Fruit fly (Drosophila melanogaster) whole organism, embryonic: ENCODE data around the gene Paics.

ENCODE experiments used
- CG1024 ChIP-seq: fragments of 200-800 bp; sonication (Bioruptor generic); IDR thresholded peaks from 2 replicates; pipeline ENCODE4 v1.3.6; 2022; ENCODE audit warnings: missing biosample characterization, missing genetic modification characterization
- CG10979 ChIP-seq: fragments of 200-800 bp; sonication (Bioruptor generic); optimal IDR thresholded peaks from 2 replicates; lab custom pipeline; 2018; ENCODE audit warnings: missing biosample characterization, mild to moderate bottlenecking, missing genetic modification characterization, moderate library complexity
- CG11560 ChIP-seq: fragments of 200-800 bp; sonication (Bioruptor generic); IDR thresholded peaks from 3 replicates; pipeline ENCODE4 v1.3.6; 2022; ENCODE audit warnings: missing biosample characterization, missing genetic modification characterization
- CG11695 ChIP-seq: fragments of 200-800 bp; sonication (Bioruptor generic); IDR thresholded peaks from 3 replicates; pipeline ENCODE4 v1.3.6; 2022; ENCODE audit warnings: missing biosample characterization, missing genetic modification characterization
- CG12942 ChIP-seq: fragments of 200-800 bp; sonication (Bioruptor generic); optimal IDR thresholded peaks from 3 replicates; lab custom pipeline; 2016; ENCODE audit warnings: missing biosample characterization, missing genetic modification characterization
- CG14050 ChIP-seq: fragments of 200-800 bp; sonication (Bioruptor generic); IDR thresholded peaks from 3 replicates; pipeline ENCODE4 v1.3.6; 2022; ENCODE audit warnings: missing biosample characterization, missing genetic modification characterization
- CG14860 ChIP-seq: fragments of 200-800 bp; sonication (Bioruptor generic); IDR thresholded peaks from 3 replicates; pipeline ENCODE4 v1.3.6; 2022; ENCODE audit warnings: missing biosample characterization, missing genetic modification characterization; ENCODE audit not compliant: partially characterized antibody
- CG16815 ChIP-seq: fragments of 200-800 bp; sonication (Bioruptor generic); optimal IDR thresholded peaks from 3 replicates; lab custom pipeline; 2017; ENCODE audit warnings: missing biosample characterization, mild to moderate bottlenecking, missing genetic modification characterization
- CG17361 ChIP-seq: fragments of 200-800 bp; sonication (Bioruptor generic); IDR thresholded peaks from 3 replicates; pipeline ENCODE4 v1.3.6; 2022; ENCODE audit warnings: missing biosample characterization, missing genetic modification characterization
- CG17385 ChIP-seq: fragments of 200-800 bp; sonication (Bioruptor generic); optimal IDR thresholded peaks from 3 replicates; lab custom pipeline; 2018; ENCODE audit warnings: missing biosample characterization, mild to moderate bottlenecking, missing genetic modification characterization
- CG18011 ChIP-seq: fragments of 200-800 bp; sonication (Bioruptor generic); optimal IDR thresholded peaks from 2 replicates; lab custom pipeline; 2017; ENCODE audit warnings: missing biosample characterization, missing genetic modification characterization, mild to moderate bottlenecking, moderate library complexity, missing genotype
- CG2202 ChIP-seq: fragments of 200-800 bp; sonication (Bioruptor generic); optimal IDR thresholded peaks from 2 replicates; lab custom pipeline; 2018; ENCODE audit warnings: missing biosample characterization, mild to moderate bottlenecking, missing genetic modification characterization
- CG30403 ChIP-seq: fragments of 200-800 bp; sonication (Bioruptor generic); optimal IDR thresholded peaks from 3 replicates; lab custom pipeline; 2016; ENCODE audit warnings: missing biosample characterization, missing genetic modification characterization
- CG31224 ChIP-seq: fragments of 200-800 bp; sonication (Bioruptor generic); IDR thresholded peaks from 2 replicates; pipeline ENCODE4 v1.3.6; 2022; ENCODE audit warnings: missing biosample characterization, missing genetic modification characterization
- CG31388 ChIP-seq: fragments of 200-800 bp; sonication (Bioruptor generic); optimal IDR thresholded peaks from 2 replicates; lab custom pipeline; 2016; ENCODE audit warnings: missing biosample characterization, missing genetic modification characterization
- CG5180 ChIP-seq: fragments of 200-800 bp; sonication (Bioruptor generic); optimal IDR thresholded peaks from 3 replicates; lab custom pipeline; 2017; ENCODE audit warnings: missing biosample characterization, missing genetic modification characterization, mild to moderate bottlenecking, moderate library complexity, missing genetic modification reagents
- CG6654 ChIP-seq: fragments of 200-800 bp; sonication (Bioruptor generic); optimal IDR thresholded peaks from 2 replicates; lab custom pipeline; 2017; ENCODE audit warnings: missing biosample characterization, mild to moderate bottlenecking, missing genetic modification characterization
- CG7928 ChIP-seq: fragments of 200-800 bp; sonication (Bioruptor generic); optimal IDR thresholded peaks from 2 replicates; lab custom pipeline; 2017; ENCODE audit warnings: missing biosample characterization, mild to moderate bottlenecking, missing genetic modification characterization
- Camta ChIP-seq: fragments of 200-800 bp; sonication (Bioruptor generic); optimal IDR thresholded peaks from 2 replicates; lab custom pipeline; 2016; ENCODE audit warnings: missing biosample characterization, missing genetic modification characterization
- Dref ChIP-seq: fragments of 200-800 bp; sonication (Bioruptor generic); IDR thresholded peaks from 2 replicates; pipeline ENCODE4 v1.3.6; 2022; ENCODE audit warnings: missing biosample characterization, missing genetic modification characterization
- ERR ChIP-seq: fragments of 200-800 bp; sonication (Bioruptor generic); optimal IDR thresholded peaks from 2 replicates; lab custom pipeline; 2016; ENCODE audit warnings: missing biosample characterization, missing genetic modification characterization
- Ets65A ChIP-seq: fragments of 200-800 bp; sonication (Bioruptor generic); peaks from one replicate; lab custom pipeline; 2016; ENCODE audit warnings: missing biosample characterization, missing genetic modification characterization
- HLHmδ ChIP-seq: fragments of 200-800 bp; sonication (Bioruptor generic); optimal IDR thresholded peaks from 2 replicates; lab custom pipeline; 2018; ENCODE audit warnings: missing biosample characterization, mild to moderate bottlenecking, missing genetic modification characterization, moderate library complexity
- Mad ChIP-seq: fragments of 200-800 bp; sonication (Bioruptor generic); optimal IDR thresholded peaks from 2 replicates; lab custom pipeline; 2016; ENCODE audit warnings: missing biosample characterization, missing genetic modification characterization
- Mrtf ChIP-seq: fragments of 200-800 bp; sonication (Bioruptor generic); IDR thresholded peaks from 3 replicates; pipeline ENCODE4 v1.3.6; 2022; ENCODE audit warnings: missing biosample characterization, missing genetic modification characterization
- Myb ChIP-seq: fragments of 200-800 bp; sonication (Bioruptor generic); optimal IDR thresholded peaks from 2 replicates; lab custom pipeline; 2016; ENCODE audit warnings: missing biosample characterization, missing genetic modification characterization
- NC2β ChIP-seq: fragments of 200-800 bp; sonication (Bioruptor generic); optimal IDR thresholded peaks from 2 replicates; lab custom pipeline; 2016; ENCODE audit warnings: missing biosample characterization, missing genetic modification characterization
- Optix ChIP-seq: fragments of 200-800 bp; sonication (Bioruptor generic); IDR thresholded peaks from 3 replicates; pipeline ENCODE4 v1.3.6; 2022; ENCODE audit warnings: missing biosample characterization, missing genetic modification characterization
- Scr ChIP-seq: fragments of 200-800 bp; sonication (Bioruptor generic); IDR thresholded peaks from 2 replicates; pipeline ENCODE4 v1.3.6; 2022; ENCODE audit warnings: missing biosample characterization, missing genetic modification characterization; ENCODE audit not compliant: partially characterized antibody
- YL-1 ChIP-seq: fragments of 200-800 bp; sonication (Bioruptor generic); optimal IDR thresholded peaks from 3 replicates; lab custom pipeline; 2017; ENCODE audit warnings: missing biosample characterization, mild to moderate bottlenecking, missing genetic modification characterization
- ac ChIP-seq: fragments of 200-800 bp; sonication (Bioruptor generic); optimal IDR thresholded peaks from 3 replicates; lab custom pipeline; 2017; ENCODE audit warnings: missing biosample characterization, mild to moderate bottlenecking, missing genetic modification characterization
- al ChIP-seq: fragments of 200-800 bp; sonication (Bioruptor generic); IDR thresholded peaks from 2 replicates; pipeline ENCODE4 v1.3.6; 2022; ENCODE audit warnings: missing biosample characterization, missing genetic modification characterization
- ap ChIP-seq: fragments of 200-800 bp; sonication (Bioruptor generic); IDR thresholded peaks from 2 replicates; pipeline ENCODE4 v1.3.6; 2022; ENCODE audit warnings: missing biosample characterization, missing genetic modification characterization
- bowl ChIP-seq: fragments of 200-800 bp; sonication (Bioruptor generic); IDR thresholded peaks from 2 replicates; pipeline ENCODE4 v1.3.6; 2022; ENCODE audit warnings: missing biosample characterization, missing genetic modification characterization
- dysf ChIP-seq: fragments of 200-800 bp; sonication (Bioruptor generic); IDR thresholded peaks from 3 replicates; pipeline ENCODE4 v1.3.6; 2022; ENCODE audit warnings: missing biosample characterization, missing genetic modification characterization
- fd102C ChIP-seq: fragments of 200-800 bp; sonication (Bioruptor generic); optimal IDR thresholded peaks from 2 replicates; lab custom pipeline; 2018; ENCODE audit warnings: missing biosample characterization, mild to moderate bottlenecking, missing genetic modification characterization, moderate library complexity
- fd96Cb ChIP-seq: fragments of 200-800 bp; sonication (Bioruptor generic); optimal IDR thresholded peaks from 2 replicates; lab custom pipeline; 2018; ENCODE audit warnings: missing biosample characterization, mild to moderate bottlenecking, missing genetic modification characterization, moderate library complexity
- gro ChIP-seq: fragments of 200-800 bp; sonication (Bioruptor generic); optimal IDR thresholded peaks from 2 replicates; lab custom pipeline; 2016; ENCODE audit warnings: missing biosample characterization, missing genetic modification characterization
- gsb ChIP-seq: fragments of 200-800 bp; sonication (Bioruptor generic); IDR thresholded peaks from 2 replicates; pipeline ENCODE4 v1.3.6; 2022; ENCODE audit warnings: missing biosample characterization, missing genetic modification characterization
- knrl ChIP-seq: fragments of 200-800 bp; sonication (Bioruptor generic); IDR thresholded peaks from 3 replicates; pipeline ENCODE4 v1.3.6; 2022; ENCODE audit warnings: missing biosample characterization, missing genetic modification characterization; ENCODE audit not compliant: partially characterized antibody
- nmo ChIP-seq: fragments of 200-800 bp; sonication (Bioruptor generic); optimal IDR thresholded peaks from 2 replicates; lab custom pipeline; 2018; ENCODE audit warnings: missing biosample characterization, mild to moderate bottlenecking, missing genetic modification characterization, moderate library complexity
- pan ChIP-seq, 4 experiments: fragments of >200 bp in 3 of 4; fragments of 200-800 bp in 1 of 4; sonication (Bioruptor generic) in 1 of 4; optimal IDR thresholded peaks in 3 of 4; IDR thresholded peaks in 1 of 4; 2 replicates each; pipeline versions ENCODE4 v1.3.6 to Lab custom; 2017 to 2022; ENCODE audit warnings: missing biosample characterization in 2 of 4, missing genetic modification characterization in 2 of 4, mixed read lengths in 1 of 4
- shn ChIP-seq: fragments of 200-800 bp; sonication (Bioruptor generic); optimal IDR thresholded peaks from 3 replicates; lab custom pipeline; 2016; ENCODE audit warnings: missing biosample characterization, missing genetic modification characterization
- sima ChIP-seq: fragments of 200-800 bp; sonication (Bioruptor generic); optimal IDR thresholded peaks from 2 replicates; lab custom pipeline; 2016; ENCODE audit warnings: missing biosample characterization, missing genetic modification characterization
- slou ChIP-seq: fragments of 200-800 bp; sonication (Bioruptor generic); optimal IDR thresholded peaks from 3 replicates; lab custom pipeline; 2016; ENCODE audit warnings: missing biosample characterization, missing genetic modification characterization
- sr ChIP-seq: fragments of 200-800 bp; sonication (Bioruptor generic); IDR thresholded peaks from 3 replicates; pipeline ENCODE4 v1.3.6; 2022; ENCODE audit warnings: missing biosample characterization, missing genetic modification characterization
- ttk ChIP-seq: fragments of 200-800 bp; sonication (Bioruptor generic); IDR thresholded peaks from 2 replicates; pipeline ENCODE4 v2.1.2; 2022; ENCODE audit warnings: missing biosample characterization, missing genetic modification characterization
- unc-4 ChIP-seq: fragments of 200-800 bp; sonication (Bioruptor generic); IDR thresholded peaks from 2 replicates; pipeline ENCODE4 v1.3.6; 2022; ENCODE audit warnings: missing biosample characterization, missing genetic modification characterization; ENCODE audit not compliant: partially characterized antibody
- unpg ChIP-seq: fragments of 200-800 bp; sonication (Bioruptor generic); optimal IDR thresholded peaks from 3 replicates; lab custom pipeline; 2018; ENCODE audit warnings: missing biosample characterization, mild to moderate bottlenecking, missing genetic modification characterization, moderate library complexity
- wek ChIP-seq: fragments of 200-800 bp; sonication (Bioruptor generic); optimal IDR thresholded peaks from 3 replicates; lab custom pipeline; 2018; ENCODE audit warnings: missing biosample characterization, mild to moderate bottlenecking, missing genetic modification characterization, moderate library complexity
- zen2 ChIP-seq: fragments of 200-800 bp; sonication (Bioruptor generic); IDR thresholded peaks from 3 replicates; pipeline ENCODE4 v1.3.6; 2022; ENCODE audit warnings: missing biosample characterization, missing genetic modification characterization; ENCODE audit not compliant: partially characterized antibody

Gene Paics

dm6 chrX:12754348-12754733 is 6.1 kb downstream of the Paics start (continued):
- peak; percentile 64 for TF ChIP-seq Camta
- peak; percentile 32 for TF ChIP-seq CG5180 (GFP tag; lab: Kevin White, UChicago)
- TF ChIP-seq ap (GFP tag; lab: Robert Waterston, UW), result peak; percentile 88
- TF ChIP-seq CG7928, result peak; percentile 66
- TF ChIP-seq nmo (GFP tag; lab: Kevin White, UChicago), result peak; percentile 87
- TF ChIP-seq fd96Cb, result peak; percentile 81
- peak; percentile 77 for TF ChIP-seq shn (GFP tag; lab: Kevin White, UChicago)
- peak; percentile 93 for TF ChIP-seq ttk (GFP tag; lab: Robert Waterston, UW)
- TF ChIP-seq Mrtf (GFP tag; lab: Robert Waterston, UW), result peak; percentile 96
- no peak for TF ChIP-seq HLHmδ (GFP tag; lab: Kevin White, UChicago)
- TF ChIP-seq CG18011 (GFP tag; lab: Kevin White, UChicago), result peak; percentile 72
- TF ChIP-seq fd102C (GFP tag; lab: Kevin White, UChicago), result no peak
- TF ChIP-seq CG17385, result peak; percentile 86
- TF ChIP-seq pan (optimal IDR thresholded peaks at IDR 0.05; lab: Kevin White, UChicago), result no peak
- TF ChIP-seq pan (GFP tag; optimal IDR thresholded peaks at IDR 0.05 in 1 of 2, IDR thresholded peaks at IDR 0.05 in 1 of 2), result peak in 1 of 2 experiments; percentile 97
- peak; percentile 69 for TF ChIP-seq sima (GFP tag; lab: Kevin White, UChicago)
- peak; percentile 95 for TF ChIP-seq Ets65A (GFP tag; lab: Kevin White, UChicago)
- peak; percentile 92 for TF ChIP-seq Optix
- TF ChIP-seq dysf (GFP tag; lab: Robert Waterston, UW), result peak; percentile 97
- peak; percentile 87 for TF ChIP-seq slou (GFP tag; lab: Kevin White, UChicago)
- peak; percentile 45 for TF ChIP-seq CG2202 (tag; lab: Kevin White, UChicago)
- TF ChIP-seq ERR (GFP tag; lab: Kevin White, UChicago), result no peak
- peak; percentile 92 for TF ChIP-seq CG31224 (GFP tag; lab: Robert Waterston, UW)
- peak; percentile 76 for TF ChIP-seq CG6654 (GFP tag; lab: Kevin White, UChicago)
- peak; percentile 69; the same call in 2 of the 3 replicates for TF ChIP-seq sr (GFP tag; lab: Robert Waterston, UW)
- TF ChIP-seq Dref (GFP tag; lab: Robert Waterston, UW), result peak; percentile 40
- TF ChIP-seq wek (GFP tag; lab: Kevin White, UChicago), result no peak
- peak; percentile 54 for TF ChIP-seq NC2β (GFP tag; lab: Kevin White, UChicago)
- TF ChIP-seq CG17361 (GFP tag; lab: Robert Waterston, UW), result peak; percentile 85
- TF ChIP-seq Myb, result peak; percentile 70
- TF ChIP-seq zen2 (GFP tag; lab: Robert Waterston, UW), result no peak
- TF ChIP-seq unc-4 (GFP tag; lab: Robert Waterston, UW), result no peak
- TF ChIP-seq CG16815 (GFP tag; lab: Kevin White, UChicago), result peak; percentile 92
- peak; percentile 86 for TF ChIP-seq gro (GFP tag; lab: Kevin White, UChicago)
- TF ChIP-seq YL-1 (GFP tag; lab: Kevin White, UChicago), result peak; percentile 33
- TF ChIP-seq CG1024, result peak; percentile 83
- peak; percentile 73 for TF ChIP-seq Mad
- peak; percentile 97 for TF ChIP-seq al (GFP tag; lab: Robert Waterston, UW)
- TF ChIP-seq CG30403 (GFP tag; lab: Kevin White, UChicago), result peak; percentile 93
- TF ChIP-seq ac (GFP tag; lab: Kevin White, UChicago), result no peak
- TF ChIP-seq CG14050 (GFP tag; lab: Robert Waterston, UW), result peak; percentile 93
- TF ChIP-seq bowl (GFP tag; lab: Robert Waterston, UW), result peak; percentile 87
- no peak for TF ChIP-seq Scr (GFP tag; lab: Robert Waterston, UW)
- TF ChIP-seq unpg (GFP tag; lab: Kevin White, UChicago), result peak; percentile 93
- TF ChIP-seq CG31388 (GFP tag; lab: Kevin White, UChicago), result peak; percentile 76
- peak; percentile 94 for TF ChIP-seq CG11695 (GFP tag; lab: Robert Waterston, UW)
- peak; percentile 79 for TF ChIP-seq CG12942
- TF ChIP-seq CG10979 (tag; lab: Kevin White, UChicago), result peak; percentile 82
- no peak for TF ChIP-seq CG14860 (GFP tag; lab: Robert Waterston, UW)
- peak; percentile 92 for TF ChIP-seq gsb (GFP tag; lab: Robert Waterston, UW)
- no peak for TF ChIP-seq knrl (GFP tag; lab: Robert Waterston, UW)
- TF ChIP-seq CG11560 (tag; lab: Robert Waterston, UW), result peak; percentile 88
